Fruit fly (Drosophila melanogaster) whole organism, embryonic: Measurements from ENCODE around the gene Fnta.
A peak's percentile ranks its signal among the peaks of the same experiment; 100 is the strongest.

Experiments
- Atf3 ChIP-seq: fragments of 200-800 bp; sonication (Bioruptor generic); optimal IDR thresholded peaks from 3 replicates; lab custom pipeline; 2016; ENCODE audit warnings: missing biosample characterization, missing genetic modification characterization
- Bgb ChIP-seq: fragments of 200-800 bp; sonication (Bioruptor generic); IDR thresholded peaks from 2 replicates; pipeline ENCODE4 v1.3.6; 2022; ENCODE audit warnings: missing biosample characterization, missing genetic modification characterization; ENCODE audit not compliant: partially characterized antibody
- CG10274 ChIP-seq: fragments of 200-800 bp; sonication (Bioruptor generic); optimal IDR thresholded peaks from 3 replicates; lab custom pipeline; 2017; ENCODE audit warnings: missing biosample characterization, mild to moderate bottlenecking, missing genetic modification characterization
- CG10543 ChIP-seq: fragments of 200-800 bp; sonication (Bioruptor generic); optimal IDR thresholded peaks from 3 replicates; lab custom pipeline; 2017; ENCODE audit warnings: missing biosample characterization, mild to moderate bottlenecking, missing genetic modification characterization, moderate library complexity
- CG10959 ChIP-seq: fragments of 200-800 bp; sonication (Bioruptor generic); IDR thresholded peaks from 2 replicates; pipeline ENCODE4 v1.3.6; 2022; ENCODE audit warnings: missing biosample characterization, missing genetic modification characterization
- CG11696 ChIP-seq: fragments of 200-800 bp; sonication (Bioruptor generic); IDR thresholded peaks from 2 replicates; pipeline ENCODE4 v1.3.6; 2022; ENCODE audit warnings: missing biosample characterization, missing genetic modification characterization
- CG12104 ChIP-seq: fragments of 200-800 bp; sonication (Bioruptor generic); optimal IDR thresholded peaks from 3 replicates; lab custom pipeline; 2016; ENCODE audit warnings: missing biosample characterization, missing genetic modification characterization
- CG12744 ChIP-seq: fragments of 200-800 bp; sonication (Bioruptor generic); optimal IDR thresholded peaks from 2 replicates; lab custom pipeline; 2016; ENCODE audit warnings: missing biosample characterization, missing genetic modification characterization
- CG14965 ChIP-seq: fragments of 200-800 bp; sonication (Bioruptor generic); optimal IDR thresholded peaks from 2 replicates; lab custom pipeline; 2016; ENCODE audit warnings: missing biosample characterization, missing genetic modification characterization, borderline replicate concordance
- CG17361 ChIP-seq: fragments of 200-800 bp; sonication (Bioruptor generic); IDR thresholded peaks from 3 replicates; pipeline ENCODE4 v1.3.6; 2022; ENCODE audit warnings: missing biosample characterization, missing genetic modification characterization
- CG2889 ChIP-seq: fragments of 200-800 bp; sonication (Bioruptor generic); IDR thresholded peaks from 3 replicates; pipeline ENCODE4 v1.3.6; 2022; ENCODE audit warnings: missing biosample characterization, missing genetic modification characterization
- CG6272 ChIP-seq: fragments of 200-800 bp; sonication (Bioruptor generic); IDR thresholded peaks from 2 replicates; pipeline ENCODE4 v1.3.6; 2022; ENCODE audit warnings: missing biosample characterization, missing genetic modification characterization
- CG8765 ChIP-seq: fragments of 200-800 bp; sonication (Bioruptor generic); IDR thresholded peaks from 2 replicates; pipeline ENCODE4 v1.3.6; 2022; ENCODE audit warnings: missing biosample characterization, missing genetic modification characterization
- CG9817 ChIP-seq: fragments of 200-800 bp; sonication (Bioruptor generic); optimal IDR thresholded peaks from 2 replicates; lab custom pipeline; 2018; ENCODE audit warnings: missing biosample characterization, mild to moderate bottlenecking, missing genetic modification characterization, moderate library complexity
- CoRest ChIP-seq: fragments of 200-800 bp; sonication (Bioruptor generic); optimal IDR thresholded peaks from 3 replicates; lab custom pipeline; 2018; ENCODE audit warnings: missing biosample characterization, mild to moderate bottlenecking, missing genetic modification characterization, moderate library complexity
- Dfd ChIP-seq, 2 experiments: fragments of >200 bp; optimal IDR thresholded peaks; 2 replicates each; lab custom pipeline; 2017; ENCODE audit warnings: missing biosample characterization in 2 of 2, missing genetic modification characterization in 2 of 2
- Dip2 ChIP-seq: fragments of 200-800 bp; sonication (Bioruptor generic); IDR thresholded peaks from 2 replicates; pipeline ENCODE4 v1.3.6; 2022; ENCODE audit warnings: missing biosample characterization, missing genetic modification characterization
- Eip74EF ChIP-seq, 2 experiments: fragments of 200-800 bp in 1 of 2; fragments of >200 bp in 1 of 2; sonication (Bioruptor generic) in 1 of 2; optimal IDR thresholded peaks; 2 replicates each; lab custom pipeline; 2017 to 2019; ENCODE audit warnings: missing biosample characterization in 2 of 2, missing genetic modification characterization in 2 of 2, mild to moderate bottlenecking in 1 of 2, moderate library complexity in 1 of 2
- Fer3 ChIP-seq: fragments of 200-800 bp; sonication (Bioruptor generic); optimal IDR thresholded peaks from 2 replicates; lab custom pipeline; 2018; ENCODE audit warnings: missing biosample characterization, mild to moderate bottlenecking, missing genetic modification characterization, moderate library complexity
- GATAe ChIP-seq: fragments of 200-800 bp; sonication (Bioruptor generic); conservative IDR thresholded peaks from 2 replicates; pipeline ENCODE4 v1.3.6; 2022; ENCODE audit warnings: missing biosample characterization, missing genetic modification characterization
- Gug ChIP-seq: fragments of 200-800 bp; sonication (Bioruptor generic); IDR thresholded peaks from 4 replicates; pipeline ENCODE4 v1.3.6; 2022; ENCODE audit warnings: missing biosample characterization, missing genetic modification characterization
- HLH54F ChIP-seq: fragments of 200-800 bp; sonication (Bioruptor generic); optimal IDR thresholded peaks from 3 replicates; lab custom pipeline; 2016; ENCODE audit warnings: missing biosample characterization, missing genetic modification characterization
- Hmr ChIP-seq: fragments of 200-800 bp; sonication (Bioruptor generic); optimal IDR thresholded peaks from 3 replicates; lab custom pipeline; 2017; ENCODE audit warnings: mild to moderate bottlenecking, missing biosample characterization, missing genetic modification reagents, missing genetic modification characterization
- Hr51 ChIP-seq, 2 experiments: fragments of 200-800 bp; sonication (Bioruptor generic); optimal IDR thresholded peaks; 2 replicates in 1 of 2; 3 replicates in 1 of 2; lab custom pipeline; 2016 to 2018; ENCODE audit warnings: missing biosample characterization in 2 of 2, missing genetic modification characterization in 2 of 2, mild to moderate bottlenecking in 1 of 2, moderate library complexity in 1 of 2
- Hsf ChIP-seq: fragments of 200-800 bp; sonication (Bioruptor generic); optimal IDR thresholded peaks from 3 replicates; lab custom pipeline; 2016; ENCODE audit warnings: missing biosample characterization, missing genetic modification characterization
- MBD-R2 ChIP-seq: fragments of 200-800 bp; sonication (Bioruptor generic); IDR thresholded peaks from 2 replicates; pipeline ENCODE4 v1.3.6; 2022; ENCODE audit warnings: missing biosample characterization, missing genetic modification characterization
- MTF-1 ChIP-seq: fragments of 200-800 bp; sonication (Bioruptor generic); optimal IDR thresholded peaks from 2 replicates; lab custom pipeline; 2018; ENCODE audit warnings: missing biosample characterization, mild to moderate bottlenecking, missing genetic modification characterization, borderline replicate concordance
- Oli ChIP-seq: fragments of 200-800 bp; sonication (Bioruptor generic); optimal IDR thresholded peaks from 2 replicates; lab custom pipeline; 2018; ENCODE audit warnings: missing biosample characterization, mild to moderate bottlenecking, missing genetic modification characterization, moderate library complexity
- TFAM ChIP-seq: fragments of 200-800 bp; sonication (Bioruptor generic); optimal IDR thresholded peaks from 2 replicates; lab custom pipeline; 2017; ENCODE audit warnings: missing biosample characterization, missing genetic modification characterization, inconsistent platforms
- Taf1 ChIP-seq: fragments of 200-800 bp; sonication (Bioruptor generic); IDR thresholded peaks from 2 replicates; pipeline ENCODE4 v1.3.6; 2022; ENCODE audit warnings: missing biosample characterization, missing genetic modification characterization
- YL-1 ChIP-seq: fragments of 200-800 bp; sonication (Bioruptor generic); optimal IDR thresholded peaks from 3 replicates; lab custom pipeline; 2017; ENCODE audit warnings: missing biosample characterization, mild to moderate bottlenecking, missing genetic modification characterization
- ap ChIP-seq: fragments of 200-800 bp; sonication (Bioruptor generic); IDR thresholded peaks from 2 replicates; pipeline ENCODE4 v1.3.6; 2022; ENCODE audit warnings: missing biosample characterization, missing genetic modification characterization
- ara ChIP-seq: fragments of 200-800 bp; sonication (Bioruptor generic); IDR thresholded peaks from 2 replicates; pipeline ENCODE4 v1.3.6; 2022; ENCODE audit warnings: missing biosample characterization, missing genetic modification characterization
- cad ChIP-seq: fragments of >200 bp; optimal IDR thresholded peaks from 2 replicates; lab custom pipeline; 2017; ENCODE audit warnings: missing biosample characterization, missing genetic modification characterization
- chif ChIP-seq, 2 experiments: fragments of 200-800 bp; sonication (Bioruptor generic); optimal IDR thresholded peaks; 3 replicates each; lab custom pipeline; 2016; ENCODE audit warnings: missing biosample characterization in 2 of 2, missing genetic modification characterization in 2 of 2
- dati ChIP-seq: fragments of 200-800 bp; sonication (Bioruptor generic); IDR thresholded peaks from 2 replicates; pipeline ENCODE4 v1.3.6; 2022; ENCODE audit warnings: missing biosample characterization, missing genetic modification characterization
- fd3F ChIP-seq: fragments of 200-800 bp; sonication (Bioruptor generic); optimal IDR thresholded peaks from 2 replicates; lab custom pipeline; 2018; ENCODE audit warnings: missing biosample characterization, mild to moderate bottlenecking, missing genetic modification characterization, moderate library complexity
- jigr1 ChIP-seq: fragments of 200-800 bp; sonication (Bioruptor generic); IDR thresholded peaks from 3 replicates; pipeline ENCODE4 v1.3.6; 2022; ENCODE audit warnings: missing biosample characterization, missing genetic modification characterization
- jing ChIP-seq: fragments of 200-800 bp; sonication (Bioruptor generic); optimal IDR thresholded peaks from 2 replicates; lab custom pipeline; 2018; ENCODE audit warnings: missing biosample characterization, mild to moderate bottlenecking, missing genetic modification characterization
- knrl ChIP-seq: fragments of 200-800 bp; sonication (Bioruptor generic); IDR thresholded peaks from 3 replicates; pipeline ENCODE4 v1.3.6; 2022; ENCODE audit warnings: missing biosample characterization, missing genetic modification characterization; ENCODE audit not compliant: partially characterized antibody
- lov ChIP-seq, 2 experiments: fragments of 200-800 bp in 1 of 2; fragments of >200 bp in 1 of 2; sonication (Bioruptor generic) in 1 of 2; IDR thresholded peaks in 1 of 2; optimal IDR thresholded peaks in 1 of 2; 2 replicates in 1 of 2; 3 replicates in 1 of 2; pipeline versions ENCODE4 v1.3.6 to Lab custom; 2017 to 2022; ENCODE audit warnings: missing biosample characterization in 1 of 2, missing genetic modification characterization in 1 of 2
- nerfin-2 ChIP-seq: fragments of 200-800 bp; sonication (Bioruptor generic); IDR thresholded peaks from 2 replicates; pipeline ENCODE4 v1.3.6; 2022; ENCODE audit warnings: missing biosample characterization, missing genetic modification characterization; ENCODE audit not compliant: partially characterized antibody
- psq ChIP-seq: fragments of 200-800 bp; sonication (Bioruptor generic); optimal IDR thresholded peaks from 2 replicates; lab custom pipeline; 2017; ENCODE audit warnings: missing biosample characterization, missing genetic modification characterization
- sc ChIP-seq, 3 experiments: fragments of >200 bp in 2 of 3; fragments of 200-800 bp in 1 of 3; sonication (Bioruptor generic) in 1 of 3; optimal IDR thresholded peaks; 2 replicates in 2 of 3; 3 replicates in 1 of 3; lab custom pipeline; 2017; ENCODE audit warnings: mild to moderate bottlenecking in 1 of 3, missing biosample characterization in 1 of 3, missing genetic modification characterization in 1 of 3, missing genetic modification reagents in 1 of 3
- tna ChIP-seq: fragments of 200-800 bp; sonication (Bioruptor generic); IDR thresholded peaks from 2 replicates; pipeline ENCODE4 v1.3.6; 2022; ENCODE audit warnings: missing biosample characterization, missing genetic modification characterization; ENCODE audit not compliant: partially characterized antibody
- tup ChIP-seq: fragments of 200-800 bp; sonication (Bioruptor generic); optimal IDR thresholded peaks from 2 replicates; lab custom pipeline; 2016; ENCODE audit warnings: missing biosample characterization, mild to moderate bottlenecking, missing genetic modification characterization, moderate library complexity
- zf30C ChIP-seq: fragments of 200-800 bp; sonication (Bioruptor generic); optimal IDR thresholded peaks from 3 replicates; lab custom pipeline; 2018; ENCODE audit warnings: missing biosample characterization, mild to moderate bottlenecking, missing genetic modification characterization

The Fnta gene

dm6 chr2L:4837772-4838397 lies 7.4 kb upstream of the Fnta start, which contains the start of the genes tank and CG12194 (continued):
- TF ChIP-seq CG10274 (GFP tag; lab: Kevin White, UChicago) (peak; percentile 93), MTF-1 (GFP tag; lab: Kevin White, UChicago) (peak; percentile 98), cad (GFP tag; lab: Kevin White, UChicago) (no peak), jing (GFP tag; lab: Kevin White, UChicago) (peak; percentile 99), Hmr (GFP tag; lab: Kevin White, UChicago) (peak; percentile 99), CG12104 (GFP tag; lab: Kevin White, UChicago) (peak; percentile 94), CG6272 (GFP tag; lab: Robert Waterston, UW) (peak; percentile 99), Dfd (GFP tag; optimal IDR thresholded peaks at IDR 0.05; lab: Kevin White, UChicago) (no peak), Fer3 (tag; lab: Kevin White, UChicago) (peak; percentile 98), Atf3 (peak; percentile 99), YL-1 (GFP tag; lab: Kevin White, UChicago) (peak; percentile 98), Dip2 (GFP tag; lab: Robert Waterston, UW) (peak; percentile 72), sc (optimal IDR thresholded peaks at IDR 0.05; lab: Kevin White, UChicago) (no peak), sc (GFP tag; optimal IDR thresholded peaks at IDR 0.05; lab: Kevin White, UChicago) (peak; percentile 99), ara (GFP tag; lab: Robert Waterston, UW) (peak; percentile 99), CG10543 (peak; percentile 81), CG10959 (GFP tag; lab: Robert Waterston, UW) (peak; percentile 99), Gug (GFP tag; lab: Robert Waterston, UW) (peak; percentile 100), fd3F (GFP tag; lab: Kevin White, UChicago) (peak; percentile 97), CG12744 (GFP tag; lab: Kevin White, UChicago) (peak; percentile 98), CG2889 (peak; percentile 99), CG9817 (tag; lab: Kevin White, UChicago) (peak; percentile 97), dati (GFP tag; lab: Robert Waterston, UW) (peak; percentile 99), tup (GFP tag; lab: Kevin White, UChicago) (peak; percentile 99), CG17361 (peak; percentile 98), lov (optimal IDR thresholded peaks at IDR 0.05; lab: Kevin White, UChicago) (no peak), lov (GFP tag; IDR thresholded peaks at IDR 0.05; lab: Robert Waterston, UW) (peak; percentile 99), HLH54F (GFP tag; lab: Kevin White, UChicago) (peak; percentile 99), Bgb (GFP tag; lab: Robert Waterston, UW) (peak; percentile 69), CG8765 (GFP tag; lab: Robert Waterston, UW) (peak; percentile 98), MBD-R2 (GFP tag; lab: Robert Waterston, UW) (peak; percentile 99), CoRest (tag; lab: Kevin White, UChicago) (peak; percentile 98), chif (GFP tag; optimal IDR thresholded peaks at IDR 0.05; lab: Kevin White, UChicago) (peak; percentile 99), CG11696 (GFP tag; lab: Robert Waterston, UW) (peak; percentile 97), Hsf (GFP tag; lab: Kevin White, UChicago) (peak; percentile 99), zf30C (GFP tag; lab: Kevin White, UChicago) (peak; percentile 96), jigr1 (GFP tag; lab: Robert Waterston, UW) (peak; percentile 99), tna (GFP tag; lab: Robert Waterston, UW) (peak; percentile 48; the same call in 1 of the 2 replicates), TFAM (GFP tag; lab: Kevin White, UChicago) (peak; percentile 94), CG14965 (GFP tag; lab: Kevin White, UChicago) (peak; percentile 92), nerfin-2 (GFP tag; lab: Robert Waterston, UW) (peak; percentile 60; the same call in 1 of the 2 replicates), psq (GFP tag; lab: Kevin White, UChicago) (peak; percentile 95), knrl (peak; percentile 84), ap (peak; percentile 99), Hr51 (GFP tag; optimal IDR thresholded peaks at IDR 0.05; lab: Kevin White, UChicago) (peak; percentile 99), Oli (peak; percentile 99), GATAe (GFP tag; lab: Robert Waterston, UW) (peak; percentile 96), Eip74EF (GFP tag; optimal IDR thresholded peaks at IDR 0.05; lab: Kevin White, UChicago) (peak in 1 of 2 experiments; percentile 96), Taf1 (GFP tag; lab: Robert Waterston, UW) (peak; percentile 97)
